Worm (Caenorhabditis elegans) whole organism, L4/young adult: Measurements from ENCODE around the gene C53A5.16.

Experiments used
- W03F9.2 ChIP-seq: fragments of 150-350 bp; optimal IDR thresholded peaks from 2 replicates; lab custom pipeline; 2014; ENCODE audit warnings: missing biosample characterization, missing genetic modification characterization
- dao-5 ChIP-seq: sonication (generic microtip); optimal IDR thresholded peaks from 2 replicates; lab custom pipeline; 2016; ENCODE audit warnings: missing genotype, missing genetic modification characterization, moderate library complexity, missing compliant biosample characterization
- him-1 ChIP-seq: sonication (generic microtip); optimal IDR thresholded peaks from 2 replicates; lab custom pipeline; 2016; ENCODE audit warnings: missing genotype, missing genetic modification reagents, missing genetic modification characterization, missing compliant biosample characterization

C53A5.16 gene

DNA sequence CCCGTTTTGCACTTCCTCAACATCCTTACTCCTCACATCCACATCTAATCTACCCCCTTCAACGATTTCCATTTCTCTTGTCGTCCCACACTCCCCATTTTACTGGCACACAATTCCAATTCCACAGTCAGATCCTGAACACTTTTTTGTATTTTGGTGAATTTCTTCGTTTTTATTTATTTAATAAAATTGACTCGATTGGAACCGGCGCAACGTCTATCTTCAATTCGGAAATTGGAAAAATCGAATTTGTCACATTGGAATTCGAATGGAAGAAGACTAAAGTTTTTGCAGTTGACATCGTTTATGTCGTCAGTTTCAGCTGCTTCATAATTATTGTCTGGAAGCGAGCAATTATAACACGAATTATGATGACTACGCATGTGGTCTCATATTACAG is 4.8 kb upstream of the C53A5.16 start:
- TF ChIP-seq W03F9.2 (tag; lab: Kevin White, UChicago) = no peak
- TF ChIP-seq him-1 (tag; lab: Kevin White, UChicago) = no peak
- no peak for TF ChIP-seq dao-5

DNA sequence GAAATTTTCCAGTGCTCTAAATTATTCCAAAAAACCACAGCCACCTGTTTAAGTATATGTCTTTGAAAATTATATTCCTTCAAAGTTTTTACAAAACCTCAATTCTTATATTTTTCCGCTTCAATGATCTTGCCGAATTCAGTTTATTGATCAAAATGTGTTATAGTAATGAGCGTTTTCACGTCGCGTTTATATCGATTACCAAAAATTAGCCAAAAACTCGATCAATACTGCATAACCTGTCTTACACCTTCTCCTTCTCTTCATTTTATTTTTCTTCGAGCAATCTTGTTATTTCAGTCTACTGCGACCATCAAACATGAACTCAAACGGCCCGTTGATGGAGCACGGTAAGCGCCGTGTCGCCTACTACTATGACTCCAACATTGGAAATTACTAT is 2.7 kb upstream of the C53A5.16 start, which contains the start of gene hda-1:
hda-1 (plus strand) TSS at position 301 of the 400 bp plus-strand sequence.
- TF ChIP-seq him-1 (tag; lab: Kevin White, UChicago) (no peak), W03F9.2 (tag; lab: Kevin White, UChicago) (no peak), dao-5 (no peak)

DNA sequence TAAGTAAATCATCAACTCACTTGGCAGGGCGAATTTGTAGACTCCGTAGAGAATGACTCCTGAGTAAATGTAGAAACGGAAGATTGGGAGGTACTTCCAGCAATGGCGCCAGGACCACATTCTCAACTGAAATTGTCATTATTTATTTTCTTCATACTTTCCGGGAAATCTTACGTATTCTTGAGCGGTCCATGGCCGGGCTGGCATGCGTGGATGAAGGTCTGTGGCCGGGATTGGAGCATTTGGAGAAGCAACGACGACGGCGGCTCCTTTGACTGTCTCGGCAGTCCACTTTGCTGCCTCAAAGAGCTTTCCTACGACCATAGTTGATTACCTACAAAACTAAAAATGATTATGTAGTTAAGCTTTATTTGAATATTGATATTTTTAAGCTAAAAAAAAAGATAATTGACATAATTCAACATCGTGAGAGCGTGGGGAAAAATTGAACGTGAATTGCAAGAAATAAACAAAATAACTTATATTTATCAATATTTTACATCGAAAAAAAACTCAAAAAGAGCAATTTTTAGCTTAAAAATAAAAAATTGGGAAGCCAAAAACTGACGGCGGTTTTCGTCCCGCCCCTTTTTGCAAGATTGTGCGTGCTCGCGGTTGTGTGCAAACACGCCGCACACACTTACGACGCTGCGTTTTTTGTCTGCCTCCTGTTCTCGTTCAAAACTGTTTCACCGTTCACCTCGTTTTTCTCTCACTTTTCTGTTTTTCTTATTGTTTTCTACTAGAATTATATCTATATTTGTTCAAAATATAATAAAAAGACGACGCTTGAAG is 1.6 kb upstream of the C53A5.16 start, which contains the start of gene ril-1:
ril-1 (minus strand) TSS at position 342 of the 795 bp plus-strand sequence.
- no peak for TF ChIP-seq him-1 (tag; lab: Kevin White, UChicago)
- TF ChIP-seq dao-5 = no peak
- peak; percentile 50 for TF ChIP-seq W03F9.2 (tag; lab: Kevin White, UChicago)

DNA sequence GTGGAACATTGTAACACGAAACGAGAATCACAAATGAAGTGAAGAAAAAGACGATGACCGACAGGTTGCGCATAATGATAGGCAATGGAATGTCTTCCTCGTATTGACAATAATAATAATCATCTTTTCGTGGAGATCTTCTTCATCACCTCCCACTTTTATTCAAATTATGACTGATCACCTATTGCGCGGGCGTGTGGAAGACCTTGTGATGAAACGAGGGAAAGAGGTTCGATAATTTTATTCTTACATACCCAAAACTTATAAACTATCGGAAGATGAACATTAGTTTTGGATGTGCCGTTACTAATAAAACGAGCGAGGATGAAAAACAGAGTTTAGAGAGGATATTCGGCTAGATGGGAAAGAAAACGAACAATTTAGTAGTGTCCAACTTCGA is 691 bp upstream of the C53A5.16 start, which contains the start of gene C53A5.2:
C53A5.2 (minus strand) TSS at position 101 of the 400 bp plus-strand sequence.
- TF ChIP-seq dao-5 (no peak), W03F9.2 (tag; lab: Kevin White, UChicago) (no peak), him-1 (tag; lab: Kevin White, UChicago) (no peak)

DNA sequence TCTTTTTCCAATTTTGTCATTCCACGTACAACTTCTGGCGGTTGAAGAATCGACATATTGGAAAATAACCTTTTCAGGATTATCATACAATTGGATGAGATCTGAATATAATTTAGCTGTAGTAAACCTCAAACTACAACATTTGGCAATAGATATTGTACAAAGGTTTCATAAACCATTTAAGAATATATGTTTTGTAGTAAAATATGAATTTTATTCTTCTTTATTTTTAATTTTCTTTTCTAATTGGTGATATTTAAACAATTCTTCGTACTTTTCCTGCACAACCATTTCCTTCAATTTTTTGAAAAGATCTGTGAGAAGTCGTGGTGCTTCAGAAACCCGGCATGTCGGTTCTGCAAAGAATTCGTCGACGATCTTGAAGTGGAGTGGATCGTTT is 1.4 kb downstream of the C53A5.16 start, which contains the start of gene C53A5.17:
C53A5.17 (minus strand) TSS at position 101 of the 400 bp plus-strand sequence.
- no peak for TF ChIP-seq W03F9.2 (tag; lab: Kevin White, UChicago)
- TF ChIP-seq him-1 (tag; lab: Kevin White, UChicago) = no peak
- TF ChIP-seq dao-5 = no peak

DNA sequence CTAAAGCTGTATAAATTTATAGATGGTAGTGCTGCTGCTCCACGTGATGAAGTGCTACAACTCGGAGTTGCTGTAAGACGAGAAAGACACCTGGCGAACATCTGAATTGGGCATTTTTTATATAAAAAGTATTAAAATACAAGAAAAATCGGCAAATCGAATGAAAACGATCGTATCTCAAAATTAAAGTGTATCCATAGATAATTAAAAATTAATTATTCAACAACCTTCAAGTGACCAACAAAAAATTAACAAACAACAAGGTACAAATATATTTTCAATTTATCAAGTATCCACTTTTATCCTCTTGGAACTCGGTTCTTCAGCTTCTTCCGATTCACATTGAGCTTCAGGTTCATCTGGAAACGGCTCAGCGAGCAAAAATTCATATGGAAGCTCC is 3.1 kb downstream of the C53A5.16 start, which contains the start of gene R02D5.8:
R02D5.8 (minus strand) TSS at position 101 of the 400 bp plus-strand sequence.
- TF ChIP-seq dao-5 (no peak), W03F9.2 (tag; lab: Kevin White, UChicago) (no peak), him-1 (tag; lab: Kevin White, UChicago) (no peak)

DNA sequence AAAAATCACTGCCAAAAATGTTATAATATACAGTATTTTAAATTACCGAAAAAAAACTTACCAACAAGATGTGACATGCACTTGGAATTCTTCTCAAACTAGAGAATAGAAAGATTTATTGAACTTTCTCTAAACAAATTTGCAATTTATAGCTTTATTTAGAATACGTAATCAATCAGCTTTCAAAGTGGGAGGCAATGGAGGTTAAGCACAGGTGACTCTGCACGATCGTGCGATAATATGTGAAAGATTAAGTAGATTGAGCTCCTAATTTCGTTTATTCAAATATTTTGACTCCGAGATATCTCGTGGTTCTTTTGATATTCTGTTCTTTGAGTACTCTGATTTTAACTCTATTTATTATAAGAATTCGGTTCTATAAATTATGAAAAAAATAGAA is 4.4 kb downstream of the C53A5.16 start, which contains the start of gene R02D5.6:
R02D5.6 (minus strand) TSS at position 101 of the 400 bp plus-strand sequence.
- TF ChIP-seq dao-5 = no peak
- TF ChIP-seq him-1 (tag; lab: Kevin White, UChicago) = no peak
- TF ChIP-seq W03F9.2 (tag; lab: Kevin White, UChicago) = no peak

DNA sequence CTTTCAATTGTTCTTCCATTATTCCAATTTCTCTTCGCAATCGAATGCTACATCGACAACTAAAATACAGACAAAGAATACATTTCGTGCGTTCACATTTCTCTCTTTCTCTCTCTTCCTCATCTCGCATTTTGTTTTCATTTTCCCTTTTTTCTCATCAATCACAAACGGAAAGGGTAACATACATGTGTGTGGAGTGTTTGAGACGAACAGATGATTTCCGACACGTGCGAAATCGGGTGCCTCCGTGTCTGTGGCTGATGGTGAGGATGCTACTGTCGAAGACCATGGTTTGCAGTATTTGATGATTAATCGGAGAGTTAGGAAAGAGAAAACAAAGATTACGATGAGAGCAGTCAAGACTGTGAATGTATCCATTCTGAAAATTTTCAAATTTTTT is 11.7 kb downstream of the C53A5.16 start, which contains the start of gene R02D5.9:
R02D5.9 (minus strand) TSS at position 378 of the 400 bp plus-strand sequence.
- TF ChIP-seq dao-5 (no peak), W03F9.2 (tag; lab: Kevin White, UChicago) (no peak), him-1 (tag; lab: Kevin White, UChicago) (no peak)

DNA sequence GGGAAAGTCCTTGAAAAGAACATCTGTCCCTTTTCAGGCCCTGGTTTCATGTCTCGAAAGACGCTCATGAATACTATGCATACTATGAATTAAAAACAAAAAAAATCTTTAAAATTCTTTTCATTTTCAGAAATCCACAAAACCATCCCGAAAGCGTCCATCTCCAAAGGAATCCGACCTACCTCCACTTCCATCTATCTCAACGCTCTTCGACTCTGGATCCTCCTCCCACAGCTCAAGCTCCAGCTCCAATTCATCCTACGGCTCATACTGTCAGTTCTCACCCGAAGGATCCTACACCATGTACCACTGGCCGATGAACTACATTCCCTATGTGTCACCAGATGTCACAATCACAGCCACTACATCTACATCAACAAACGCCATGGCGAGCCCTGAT is 13.9 kb downstream of the C53A5.16 start:
- no peak for TF ChIP-seq W03F9.2 (tag; lab: Kevin White, UChicago)

DNA sequence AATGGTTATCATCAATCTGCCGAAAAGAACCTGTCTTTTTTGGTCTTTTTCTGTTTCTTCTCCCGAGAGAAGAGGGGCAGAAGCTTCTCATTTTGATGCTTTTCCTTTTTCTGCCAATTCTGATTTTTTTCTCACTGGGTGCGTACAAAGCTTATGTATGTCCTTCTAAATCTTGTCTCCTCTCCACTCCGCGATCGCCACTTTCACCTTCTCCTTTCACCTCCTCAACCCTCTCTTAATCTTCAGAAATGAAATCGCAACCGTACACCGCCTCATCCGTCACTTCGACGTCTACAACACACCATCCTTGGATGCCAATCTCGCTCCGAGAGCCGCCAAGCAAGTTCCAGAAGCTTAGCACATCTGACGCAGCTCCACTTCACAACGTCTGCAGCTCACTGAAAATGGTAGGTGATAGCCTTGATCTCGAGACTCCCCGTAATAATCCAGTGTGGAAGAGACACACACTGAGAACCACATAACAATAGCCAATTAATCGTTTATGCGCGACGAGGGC is 14.4 kb downstream of the C53A5.16 start, which contains the start of gene R02D5.1:
R02D5.1 (plus strand) TSS at position 245 of the 517 bp plus-strand sequence.
- TF ChIP-seq W03F9.2 (tag; lab: Kevin White, UChicago) = no peak
- TF ChIP-seq him-1 (tag; lab: Kevin White, UChicago) = no peak
- TF ChIP-seq dao-5 = no peak

DNA sequence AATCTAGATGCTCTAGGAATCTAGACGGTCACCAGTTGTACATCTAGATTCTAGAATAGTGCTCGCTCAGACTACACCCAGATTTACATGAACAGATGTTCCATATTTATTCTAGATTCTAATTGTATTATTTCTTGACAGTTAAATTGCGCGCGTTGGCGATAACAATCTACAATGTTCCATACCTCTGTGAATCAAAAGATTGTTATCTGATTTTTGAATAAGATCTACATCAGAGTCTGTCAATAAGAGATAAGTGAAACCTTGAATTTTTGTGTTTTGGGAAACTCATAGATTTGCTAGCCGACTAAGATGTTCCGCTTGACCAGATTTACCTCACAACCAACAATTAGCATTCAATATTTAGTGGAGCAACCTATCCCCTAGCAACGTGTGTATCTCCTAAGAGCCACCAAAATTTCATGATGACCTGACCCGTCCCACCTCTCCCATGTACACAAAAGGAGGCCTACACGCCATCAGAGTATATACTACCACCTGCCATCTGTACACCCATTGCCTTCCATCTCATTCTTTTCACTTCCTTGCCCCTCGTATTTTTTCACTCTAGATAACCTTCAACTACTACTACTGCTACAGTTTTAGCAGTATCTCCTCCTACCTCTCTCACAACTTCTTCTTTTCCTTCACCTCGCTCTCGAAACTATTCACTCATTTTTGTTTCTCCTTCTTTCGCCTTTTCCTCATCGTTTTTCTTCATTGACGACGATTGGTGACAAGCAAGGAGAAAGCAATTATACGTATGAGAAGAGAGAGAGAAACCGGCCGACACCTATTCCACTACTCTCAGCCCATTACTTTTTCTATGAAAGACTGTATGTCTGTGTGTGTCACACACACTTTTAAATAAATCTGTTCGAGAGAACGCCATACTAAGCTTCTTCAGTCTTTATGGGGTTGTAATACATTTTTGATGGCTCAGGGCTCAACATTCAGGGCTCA is 15.4 kb downstream of the C53A5.16 start:
- TF ChIP-seq dao-5 (no peak), him-1 (tag; lab: Kevin White, UChicago) (no peak), W03F9.2 (tag; lab: Kevin White, UChicago) (no peak)

DNA sequence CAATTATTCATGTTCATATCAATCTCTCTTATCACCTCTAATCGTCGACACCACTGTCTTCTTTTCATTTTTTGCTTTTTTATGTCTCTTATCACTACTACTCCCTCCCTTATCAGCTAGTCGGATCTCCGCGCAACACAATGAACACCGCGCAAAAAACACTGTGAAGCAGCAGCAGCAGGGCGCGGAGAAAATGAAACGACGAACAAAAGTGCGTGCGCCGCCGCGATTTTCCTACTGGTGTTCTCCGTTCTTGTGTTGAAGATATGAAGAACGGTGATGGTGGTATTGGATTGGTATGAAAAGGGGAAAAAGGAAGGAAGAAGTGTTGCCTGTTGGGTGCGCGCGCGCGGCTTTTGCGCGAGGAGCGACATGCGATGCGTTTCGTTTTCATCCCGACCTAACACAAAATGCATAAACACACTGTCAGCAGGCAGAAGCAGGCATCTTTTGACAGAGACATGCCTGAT is 16.6 kb downstream of the C53A5.16 start:
- TF ChIP-seq W03F9.2 (tag; lab: Kevin White, UChicago) = no peak
- TF ChIP-seq dao-5 = no peak
- TF ChIP-seq him-1 (tag; lab: Kevin White, UChicago) = no peak

DNA sequence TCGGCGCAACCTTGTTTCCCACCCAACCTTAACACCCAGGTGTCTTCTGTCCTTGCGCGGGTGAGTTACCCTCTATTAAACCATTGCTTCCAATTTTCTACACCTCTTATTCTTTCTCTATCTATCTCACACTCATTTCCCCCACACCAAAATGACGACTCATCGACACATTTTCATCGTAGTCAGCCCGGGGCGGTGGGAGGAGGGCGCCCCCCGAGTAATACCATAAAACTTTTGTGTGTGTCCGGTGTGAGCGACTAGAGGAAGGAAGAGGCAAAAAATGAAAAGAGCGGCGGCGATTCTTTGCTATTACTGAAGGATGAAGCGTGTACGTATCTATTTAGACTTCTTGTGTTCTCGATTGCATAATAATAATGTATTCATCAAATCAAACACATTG is 17.6 kb downstream of the C53A5.16 start:
- no peak for TF ChIP-seq him-1 (tag; lab: Kevin White, UChicago)
- TF ChIP-seq W03F9.2 (tag; lab: Kevin White, UChicago) = no peak
- no peak for TF ChIP-seq dao-5
